Fruit fly (Drosophila melanogaster): ENCODE data around the gene CG31542.
A peak's percentile ranks its signal among the peaks of the same experiment; 100 is the strongest.

Gene CG31542

DNA sequence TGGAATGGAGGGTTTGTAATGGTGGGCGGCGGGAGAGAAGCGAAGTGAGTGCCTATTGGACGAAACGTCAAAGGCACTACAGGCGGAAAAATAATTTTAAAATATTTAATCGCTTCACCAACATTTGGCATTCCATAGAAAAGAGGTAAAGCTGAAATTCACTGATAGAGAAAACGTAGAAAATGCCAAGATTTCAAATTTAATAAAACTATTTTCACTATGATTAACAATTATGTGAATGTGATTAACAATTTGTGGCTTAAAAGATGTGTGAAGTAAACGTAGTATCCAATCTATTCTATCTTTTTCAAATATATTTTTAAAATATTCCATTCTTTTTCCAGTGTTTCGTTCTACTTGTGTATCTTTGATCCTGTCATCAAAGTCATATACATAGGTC is 20.1 kb downstream of the CG31542 start (continued):
- TF ChIP-seq Blimp-1 (GFP tag; optimal IDR thresholded peaks at IDR 0.05): no peak
- TF ChIP-seq CG3919 (GFP tag; optimal IDR thresholded peaks at IDR 0.05): peak; percentile 15
- no peak for TF ChIP-seq vri (GFP tag; optimal IDR thresholded peaks at IDR 0.05)
- TF ChIP-seq CG11762 (GFP tag; optimal IDR thresholded peaks at IDR 0.05; ENCODE audit: insufficient read depth): no peak
- no peak for TF ChIP-seq eg (GFP tag; IDR thresholded peaks at IDR 0.05)
- TF ChIP-seq CG8319 (GFP tag; optimal IDR thresholded peaks at IDR 0.05): no peak
- TF ChIP-seq Ets21C (GFP tag; optimal IDR thresholded peaks at IDR 0.05): no peak
- peak; percentile 74 for TF ChIP-seq Eip78C (GFP tag)
- no peak for TF ChIP-seq CG4318 (GFP tag; optimal IDR thresholded peaks at IDR 0.05)
- TF ChIP-seq Hr39 (GFP tag; optimal IDR thresholded peaks at IDR 0.05): no peak
- no peak for TF ChIP-seq CG6808 (GFP tag; optimal IDR thresholded peaks at IDR 0.05)
- TF ChIP-seq OdsH (GFP tag; optimal IDR thresholded peaks at IDR 0.05): no peak
- no peak for TF ChIP-seq CG6163 (GFP tag; IDR thresholded peaks at IDR 0.05)
- TF ChIP-seq CG31627 (GFP tag; optimal IDR thresholded peaks at IDR 0.05): no peak
- peak; percentile 27 for TF ChIP-seq CG10669 (GFP tag; optimal IDR thresholded peaks at IDR 0.05)
- TF ChIP-seq dsx (GFP tag; optimal IDR thresholded peaks at IDR 0.05; ENCODE audit: poor library complexity, severe bottlenecking): no peak
- no peak for TF ChIP-seq esn (GFP tag; optimal IDR thresholded peaks at IDR 0.05)
- peak; percentile 30 for TF ChIP-seq fd59A (GFP tag; optimal IDR thresholded peaks at IDR 0.05)
- TF ChIP-seq CG10631 (GFP tag; optimal IDR thresholded peaks at IDR 0.05): peak; percentile 37
- TF ChIP-seq fd85E (GFP tag; optimal IDR thresholded peaks at IDR 0.05): no peak
- peak; percentile 15 for TF ChIP-seq Lpt (GFP tag; optimal IDR thresholded peaks at IDR 0.05)
- TF ChIP-seq topi (GFP tag; optimal IDR thresholded peaks at IDR 0.05): no peak
- no peak for TF ChIP-seq CG34406 (GFP tag; optimal IDR thresholded peaks at IDR 0.05)
- TF ChIP-seq pdm3 (GFP tag; optimal IDR thresholded peaks at IDR 0.05): no peak
- TF ChIP-seq CG11902 (GFP tag; optimal IDR thresholded peaks at IDR 0.05): no peak
- peak; percentile 56 for TF ChIP-seq CG32006 (GFP tag; optimal IDR thresholded peaks at IDR 0.05)
- no peak for TF ChIP-seq Hr4 (GFP tag; optimal IDR thresholded peaks at IDR 0.05)
- no peak for TF ChIP-seq CG16779 (tag; optimal IDR thresholded peaks at IDR 0.05)
- no peak for TF ChIP-seq Gug (GFP tag; IDR thresholded peaks at IDR 0.05)
- no peak for TF ChIP-seq Hr38 (GFP tag; optimal IDR thresholded peaks at IDR 0.05)
- TF ChIP-seq lz (GFP tag; optimal IDR thresholded peaks at IDR 0.05): no peak
- TF ChIP-seq CG7368 (GFP tag; optimal IDR thresholded peaks at IDR 0.05): no peak
- TF ChIP-seq Eip75B (GFP tag; optimal IDR thresholded peaks at IDR 0.05): no peak
- no peak for TF ChIP-seq cyc (GFP tag; optimal IDR thresholded peaks at IDR 0.05)

- TF ChIP-seq CG8119 (GFP tag; IDR thresholded peaks at IDR 0.05) (no peak), eg (GFP tag; IDR thresholded peaks at IDR 0.05) (0 out of 3 replicates have a peak, but pooled peaks have one; percentile 23), Lpt (GFP tag; optimal IDR thresholded peaks at IDR 0.05) (peak; percentile 41), CG6808 (GFP tag; optimal IDR thresholded peaks at IDR 0.05) (no peak), Met (GFP tag; optimal IDR thresholded peaks at IDR 0.05) (no peak), Eip78C (GFP tag) (peak; percentile 40), CG1621 (tag; optimal IDR thresholded peaks at IDR 0.05) (peak; percentile 54), Hr38 (GFP tag; optimal IDR thresholded peaks at IDR 0.05) (no peak), salr (GFP tag; optimal IDR thresholded peaks at IDR 0.05) (no peak), ss (GFP tag; optimal IDR thresholded peaks at IDR 0.05) (peak in 1 of 2 experiments; percentile 58)
Observed at dm6 chr3R:5390095-5390663, 20.8 kb downstream of the CG31542 start.

DNA sequence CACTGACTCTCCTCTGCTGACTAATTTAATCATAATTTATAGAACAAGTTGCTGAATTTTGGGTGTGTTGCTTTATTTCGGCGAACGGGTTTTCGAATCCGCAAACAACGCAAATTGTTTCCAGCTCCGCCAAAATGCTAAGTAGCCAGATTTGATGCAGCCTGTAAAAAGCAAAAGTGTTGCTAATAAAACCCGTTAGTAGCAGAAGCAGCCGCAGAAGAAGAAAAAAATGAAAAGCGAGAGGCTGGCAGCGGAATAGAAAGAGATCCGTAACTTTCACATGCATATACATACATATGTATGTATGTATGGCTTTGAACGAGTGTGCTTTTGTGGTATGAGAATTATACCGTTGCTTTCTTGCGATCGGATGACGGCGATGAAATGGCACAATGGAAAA is 22.7 kb downstream of the CG31542 start:
- TF ChIP-seq Sox14 (GFP tag; optimal IDR thresholded peaks at IDR 0.05) (no peak), Blimp-1 (GFP tag; optimal IDR thresholded peaks at IDR 0.05) (peak; percentile 61)

Data from whole organism, prepupa.